ENCODE assay signal across 1 fruit fly cellular context in genomic region chr3R:10153957-10154685, dm6.
TF ChIP-seq lines count a peak whose summit lies in the region.

No protein-coding gene starts in this region.

TF ChIP-seq in whole organism, embryonic, 481 proteins besides CTCF, POLR2A, EP300 and RAD21 (continued from another document):
- peak; percentile 54; the same call in 2 of the 3 replicates for TF ChIP-seq B-H1 (GFP tag; IDR thresholded peaks at IDR 0.05; lab: Robert Waterston, UW)
- no peak for TF ChIP-seq Eip74EF (GFP tag; optimal IDR thresholded peaks at IDR 0.05; lab: Kevin White, UChicago)
- TF ChIP-seq seq (GFP tag; IDR thresholded peaks at IDR 0.05; lab: Robert Waterston, UW) = peak; percentile 19; the same call in 1 of the 2 replicates
- peak; percentile 28 for TF ChIP-seq CoRest (tag; optimal IDR thresholded peaks at IDR 0.05; lab: Kevin White, UChicago)
- TF ChIP-seq CG3281 (GFP tag; optimal IDR thresholded peaks at IDR 0.05; lab: Kevin White, UChicago) = peak; percentile 0
- peak; percentile 17 for TF ChIP-seq org-1 (GFP tag; optimal IDR thresholded peaks at IDR 0.05; lab: Kevin White, UChicago)
- TF ChIP-seq E2f2 (GFP tag; IDR thresholded peaks at IDR 0.05; lab: Robert Waterston, UW) = 0 out of 2 replicates have a peak, but pooled peaks have one; percentile 14
- no peak for TF ChIP-seq CG16863 (GFP tag; optimal IDR thresholded peaks at IDR 0.05; lab: Kevin White, UChicago)
- TF ChIP-seq unc-4 (GFP tag; IDR thresholded peaks at IDR 0.05; lab: Robert Waterston, UW; ENCODE audit: partially characterized antibody) = no peak
- TF ChIP-seq Dp (GFP tag; optimal IDR thresholded peaks at IDR 0.05; lab: Kevin White, UChicago) = no peak
- TF ChIP-seq BEAF-32 (GFP tag; optimal IDR thresholded peaks at IDR 0.05; lab: Kevin White, UChicago) = no peak
- peak; percentile 17 for TF ChIP-seq chn (GFP tag; optimal IDR thresholded peaks at IDR 0.05; lab: Kevin White, UChicago)
- TF ChIP-seq PHDP (tag; optimal IDR thresholded peaks at IDR 0.05; lab: Kevin White, UChicago) = peak; percentile 13
- 0 out of 4 replicates have a peak, but pooled peaks have one; percentile 8 for TF ChIP-seq chinmo (GFP tag; IDR thresholded peaks at IDR 0.05; lab: Robert Waterston, UW; ENCODE audit: partially characterized antibody)
- no peak for TF ChIP-seq Nf-YB (GFP tag; optimal IDR thresholded peaks at IDR 0.05; lab: Kevin White, UChicago)
- 0 out of 3 replicates have a peak, but pooled peaks have one; percentile 12 for TF ChIP-seq CG11695 (GFP tag; IDR thresholded peaks at IDR 0.05; lab: Robert Waterston, UW)
- peak; percentile 83 for TF ChIP-seq Drgx (GFP tag; IDR thresholded peaks at IDR 0.05; lab: Robert Waterston, UW)
- TF ChIP-seq CG5953 (GFP tag; IDR thresholded peaks at IDR 0.05; lab: Robert Waterston, UW) = peak; percentile 49; the same call in 1 of the 2 replicates
- TF ChIP-seq Elba2 (GFP tag; optimal IDR thresholded peaks at IDR 0.05; lab: Kevin White, UChicago) = no peak
- no peak for TF ChIP-seq cwo (GFP tag; optimal IDR thresholded peaks at IDR 0.05; lab: Kevin White, UChicago)
- peak; percentile 0 for TF ChIP-seq CG7786 (GFP tag; optimal IDR thresholded peaks at IDR 0.05; lab: Kevin White, UChicago)
- no peak for TF ChIP-seq CG18476 (GFP tag; optimal IDR thresholded peaks at IDR 0.05; lab: Kevin White, UChicago)
- TF ChIP-seq sd (tag; optimal IDR thresholded peaks at IDR 0.05; lab: Kevin White, UChicago) = no peak
- TF ChIP-seq Aef1 (GFP tag; IDR thresholded peaks at IDR 0.05; lab: Robert Waterston, UW) = peak; percentile 33; the same call in 1 of the 3 replicates
- TF ChIP-seq ci (GFP tag; IDR thresholded peaks at IDR 0.05; lab: Robert Waterston, UW) = 0 out of 3 replicates have a peak, but pooled peaks have one; percentile 67
- peak; percentile 15; the same call in 1 of the 2 replicates for TF ChIP-seq CG32767 (GFP tag; IDR thresholded peaks at IDR 0.05; lab: Robert Waterston, UW)
- no peak for TF ChIP-seq pan (optimal IDR thresholded peaks at IDR 0.05; lab: Kevin White, UChicago)
- TF ChIP-seq pan (GFP tag; optimal IDR thresholded peaks at IDR 0.05 in 1 of 2, IDR thresholded peaks at IDR 0.05 in 1 of 2) = peak in 1 of 2 experiments; percentile 67
- peak; percentile 48 for TF ChIP-seq CG6689 (GFP tag; IDR thresholded peaks at IDR 0.05; lab: Robert Waterston, UW)
- TF ChIP-seq CkIIα-i1 (GFP tag; IDR thresholded peaks at IDR 0.05; lab: Robert Waterston, UW) = no peak
- TF ChIP-seq Atf6 (GFP tag; IDR thresholded peaks at IDR 0.05; lab: Robert Waterston, UW) = peak; percentile 33; the same call in 1 of the 2 replicates
- peak; percentile 14 for TF ChIP-seq CG10979 (tag; optimal IDR thresholded peaks at IDR 0.05; lab: Kevin White, UChicago)
- TF ChIP-seq so (GFP tag; IDR thresholded peaks at IDR 0.05; lab: Robert Waterston, UW) = 0 out of 3 replicates have a peak, but pooled peaks have one; percentile 12
- peak; percentile 58 for TF ChIP-seq Sox102F (GFP tag; optimal IDR thresholded peaks at IDR 0.05; lab: Kevin White, UChicago)
- peak; percentile 62 for TF ChIP-seq CG15269 (tag; optimal IDR thresholded peaks at IDR 0.05; lab: Kevin White, UChicago)
- TF ChIP-seq CG1647 (GFP tag; optimal IDR thresholded peaks at IDR 0.05; lab: Kevin White, UChicago) = no peak
- no peak for TF ChIP-seq rib (GFP tag; IDR thresholded peaks at IDR 0.05; lab: Robert Waterston, UW)
- peak; percentile 39; the same call in 1 of the 2 replicates for TF ChIP-seq esg (GFP tag; conservative IDR thresholded peaks at IDR 0.05; lab: Robert Waterston, UW)
- no peak for TF ChIP-seq CG8359 (GFP tag; optimal IDR thresholded peaks at IDR 0.05; lab: Kevin White, UChicago; ENCODE audit: borderline replicate concordance)
- peak; percentile 58 for TF ChIP-seq Oli (tag; optimal IDR thresholded peaks at IDR 0.05; lab: Kevin White, UChicago)
- TF ChIP-seq ken (GFP tag; IDR thresholded peaks at IDR 0.05; lab: Robert Waterston, UW) = 0 out of 3 replicates have a peak, but pooled peaks have one; percentile 32
- TF ChIP-seq CG13424 (tag; optimal IDR thresholded peaks at IDR 0.05; lab: Kevin White, UChicago) = peak; percentile 35
- TF ChIP-seq CG5245 (GFP tag; optimal IDR thresholded peaks at IDR 0.05; lab: Kevin White, UChicago) = peak; percentile 6
- peak; percentile 41 for TF ChIP-seq CG12391 (tag; optimal IDR thresholded peaks at IDR 0.05; lab: Kevin White, UChicago)
- TF ChIP-seq stc (GFP tag; IDR thresholded peaks at IDR 0.05; lab: Robert Waterston, UW) = peak; percentile 24; the same call in 1 of the 2 replicates
- TF ChIP-seq CG10366 (GFP tag; IDR thresholded peaks at IDR 0.05; lab: Robert Waterston, UW) = peak; percentile 60; the same call in 1 of the 2 replicates
- TF ChIP-seq Stat92E (GFP tag; optimal IDR thresholded peaks at IDR 0.05; lab: Kevin White, UChicago) = no peak
- TF ChIP-seq lilli (GFP tag; optimal IDR thresholded peaks at IDR 0.05; lab: Kevin White, UChicago) = peak; percentile 15
- TF ChIP-seq Awh (GFP tag; IDR thresholded peaks at IDR 0.05; lab: Robert Waterston, UW) = 0 out of 2 replicates have a peak, but pooled peaks have one; percentile 24
- TF ChIP-seq CG1603 (tag; optimal IDR thresholded peaks at IDR 0.05; lab: Kevin White, UChicago) = peak; percentile 65
- TF ChIP-seq CG14050 (GFP tag; IDR thresholded peaks at IDR 0.05; lab: Robert Waterston, UW) = peak; percentile 38; the same call in 1 of the 3 replicates
- peak; percentile 18 for TF ChIP-seq Abd-B (GFP tag; optimal IDR thresholded peaks at IDR 0.05; lab: Kevin White, UChicago)
- TF ChIP-seq gem (tag; optimal IDR thresholded peaks at IDR 0.05; lab: Kevin White, UChicago) = peak; percentile 65
- peak; percentile 22 for TF ChIP-seq CG8388 (GFP tag; optimal IDR thresholded peaks at IDR 0.05; lab: Kevin White, UChicago)
- TF ChIP-seq bsh (GFP tag; optimal IDR thresholded peaks at IDR 0.05; lab: Kevin White, UChicago) = peak in 1 of 2 experiments; percentile 29
- peak; percentile 38; the same call in 2 of the 3 replicates for TF ChIP-seq tgo (GFP tag; IDR thresholded peaks at IDR 0.05; lab: Robert Waterston, UW)
- TF ChIP-seq nom (GFP tag; optimal IDR thresholded peaks at IDR 0.05; lab: Kevin White, UChicago) = no peak
- peak; percentile 65 for TF ChIP-seq dysf (GFP tag; IDR thresholded peaks at IDR 0.05; lab: Robert Waterston, UW)
- TF ChIP-seq run (tag; optimal IDR thresholded peaks at IDR 0.05; lab: Kevin White, UChicago) = peak; percentile 26
- TF ChIP-seq dmrt99B (tag; optimal IDR thresholded peaks at IDR 0.05; lab: Kevin White, UChicago) = peak; percentile 71
- TF ChIP-seq CG30020 (tag; optimal IDR thresholded peaks at IDR 0.05; lab: Kevin White, UChicago) = no peak
- no peak for TF ChIP-seq kah (GFP tag; optimal IDR thresholded peaks at IDR 0.05; lab: Kevin White, UChicago)
- TF ChIP-seq CG43689 (GFP tag; IDR thresholded peaks at IDR 0.05; lab: Robert Waterston, UW) = 0 out of 2 replicates have a peak, but pooled peaks have one; percentile 23
- TF ChIP-seq CG14441 (GFP tag; IDR thresholded peaks at IDR 0.05; lab: Robert Waterston, UW) = peak; percentile 69
- TF ChIP-seq Xrp1 (GFP tag; IDR thresholded peaks at IDR 0.05; lab: Robert Waterston, UW) = peak; percentile 59
- peak; percentile 5 for TF ChIP-seq Camta (GFP tag; optimal IDR thresholded peaks at IDR 0.05; lab: Kevin White, UChicago)
- no peak for TF ChIP-seq kay (GFP tag; optimal IDR thresholded peaks at IDR 0.05; lab: Kevin White, UChicago)
- TF ChIP-seq Blimp-1 (GFP tag; optimal IDR thresholded peaks at IDR 0.05; lab: Kevin White, UChicago) = peak; percentile 90
- 0 out of 3 replicates have a peak, but pooled peaks have one; percentile 10 for TF ChIP-seq otp (GFP tag; IDR thresholded peaks at IDR 0.05; lab: Robert Waterston, UW)
- TF ChIP-seq Asciz (GFP tag; optimal IDR thresholded peaks at IDR 0.05; lab: Kevin White, UChicago) = peak; percentile 9
- peak; percentile 58 for TF ChIP-seq H2.0 (GFP tag; IDR thresholded peaks at IDR 0.05; lab: Robert Waterston, UW)
- TF ChIP-seq sisA (GFP tag; IDR thresholded peaks at IDR 0.05; lab: Robert Waterston, UW) = peak; percentile 53
- peak; percentile 27; the same call in 1 of the 2 replicates for TF ChIP-seq slbo (GFP tag; IDR thresholded peaks at IDR 0.05; lab: Robert Waterston, UW)
- TF ChIP-seq sens (GFP tag; lab: Kevin White, UChicago) = peak; percentile 80
- peak; percentile 10 to 27 for TF ChIP-seq dpn (GFP tag; optimal IDR thresholded peaks at IDR 0.05; lab: Kevin White, UChicago)
- TF ChIP-seq hkb (optimal IDR thresholded peaks at IDR 0.05; lab: Kevin White, UChicago) = no peak
- TF ChIP-seq hkb (GFP tag; IDR thresholded peaks at IDR 0.05; lab: Robert Waterston, UW) = peak; percentile 63
- 0 out of 2 replicates have a peak, but pooled peaks have one; percentile 8 for TF ChIP-seq CG32772 (GFP tag; IDR thresholded peaks at IDR 0.05; lab: Robert Waterston, UW)
- TF ChIP-seq cato (GFP tag; optimal IDR thresholded peaks at IDR 0.05; lab: Kevin White, UChicago; ENCODE audit: borderline replicate concordance) = no peak
- TF ChIP-seq CG14014 (GFP tag; IDR thresholded peaks at IDR 0.05; lab: Robert Waterston, UW) = peak; percentile 49; the same call in 1 of the 2 replicates
- peak; percentile 37; the same call in 1 of the 2 replicates for TF ChIP-seq ranshi (GFP tag; IDR thresholded peaks at IDR 0.05; lab: Robert Waterston, UW)
- TF ChIP-seq H15 (GFP tag; IDR thresholded peaks at IDR 0.05; lab: Robert Waterston, UW) = 0 out of 3 replicates have a peak, but pooled peaks have one; percentile 57
- peak; percentile 22; the same call in 1 of the 2 replicates for TF ChIP-seq vvl (GFP tag; IDR thresholded peaks at IDR 0.05; lab: Robert Waterston, UW)
- TF ChIP-seq row (GFP tag; IDR thresholded peaks at IDR 0.05; lab: Robert Waterston, UW) = peak; percentile 65
- peak; percentile 34 for TF ChIP-seq phol (tag; optimal IDR thresholded peaks at IDR 0.05; lab: Kevin White, UChicago)
- 0 out of 2 replicates have a peak, but pooled peaks have one; percentile 19 for TF ChIP-seq Rfx (GFP tag; IDR thresholded peaks at IDR 0.05; lab: Robert Waterston, UW)
- peak; percentile 23; the same call in 1 of the 2 replicates for TF ChIP-seq Oaz (GFP tag; IDR thresholded peaks at IDR 0.05; lab: Robert Waterston, UW)
- peak; percentile 39; the same call in 1 of the 2 replicates for TF ChIP-seq HLH3B (GFP tag; IDR thresholded peaks at IDR 0.05; lab: Robert Waterston, UW)
- no peak for TF ChIP-seq scrt (GFP tag; optimal IDR thresholded peaks at IDR 0.05; lab: Kevin White, UChicago)
- 0 out of 2 replicates have a peak, but pooled peaks have one; percentile 40 for TF ChIP-seq lmd (GFP tag; IDR thresholded peaks at IDR 0.05; lab: Robert Waterston, UW)
- peak; percentile 16; the same call in 1 of the 2 replicates for TF ChIP-seq CG4730 (GFP tag; IDR thresholded peaks at IDR 0.05; lab: Robert Waterston, UW)
- TF ChIP-seq Med (GFP tag; lab: Kevin White, UChicago) = peak; percentile 53
- TF ChIP-seq Ptx1 (GFP tag; IDR thresholded peaks at IDR 0.05; lab: Robert Waterston, UW) = peak; percentile 67
- peak; percentile 34; the same call in 1 of the 2 replicates for TF ChIP-seq Ada2b (GFP tag; IDR thresholded peaks at IDR 0.05; lab: Robert Waterston, UW)
- peak; percentile 65 for TF ChIP-seq CG17328 (GFP tag; IDR thresholded peaks at IDR 0.05; lab: Robert Waterston, UW)
- no peak for TF ChIP-seq CG8765 (GFP tag; IDR thresholded peaks at IDR 0.05; lab: Robert Waterston, UW)
- peak; percentile 34 for TF ChIP-seq HHEX (GFP tag; optimal IDR thresholded peaks at IDR 0.05; lab: Kevin White, UChicago)
- TF ChIP-seq tio (GFP tag; optimal IDR thresholded peaks at IDR 0.05; lab: Kevin White, UChicago) = peak; percentile 3
- no peak for TF ChIP-seq prd (optimal IDR thresholded peaks at IDR 0.05; lab: Kevin White, UChicago)
- TF ChIP-seq prd (GFP tag; IDR thresholded peaks at IDR 0.05; lab: Robert Waterston, UW) = peak; percentile 67
- TF ChIP-seq Fer1 (GFP tag; optimal IDR thresholded peaks at IDR 0.05; lab: Kevin White, UChicago) = peak; percentile 33
- 0 out of 3 replicates have a peak, but pooled peaks have one; percentile 24 for TF ChIP-seq CG34422 (GFP tag; IDR thresholded peaks at IDR 0.05; lab: Robert Waterston, UW)
- TF ChIP-seq crp (GFP tag; optimal IDR thresholded peaks at IDR 0.05; lab: Kevin White, UChicago) = no peak
- peak; percentile 17 for TF ChIP-seq CG12659 (GFP tag; optimal IDR thresholded peaks at IDR 0.05; lab: Kevin White, UChicago)
- no peak for TF ChIP-seq gcm (GFP tag; optimal IDR thresholded peaks at IDR 0.05; lab: Kevin White, UChicago)
- no peak for TF ChIP-seq unpg (GFP tag; optimal IDR thresholded peaks at IDR 0.05; lab: Kevin White, UChicago)
- TF ChIP-seq CG6254 (GFP tag; optimal IDR thresholded peaks at IDR 0.05; lab: Kevin White, UChicago) = peak; percentile 54
- peak; percentile 13; the same call in 1 of the 3 replicates for TF ChIP-seq ase (GFP tag; IDR thresholded peaks at IDR 0.05; lab: Robert Waterston, UW)
- TF ChIP-seq Pdp1 (GFP tag; optimal IDR thresholded peaks at IDR 0.05; lab: Kevin White, UChicago) = peak in 1 of 2 experiments; percentile 23
- TF ChIP-seq CG7372 (GFP tag; IDR thresholded peaks at IDR 0.05; lab: Robert Waterston, UW) = no peak
- TF ChIP-seq Xbp1 (GFP tag; optimal IDR thresholded peaks at IDR 0.05; lab: Kevin White, UChicago) = peak; percentile 52
- peak; percentile 48; the same call in 1 of the 2 replicates for TF ChIP-seq sob (GFP tag; IDR thresholded peaks at IDR 0.05; lab: Robert Waterston, UW)
- TF ChIP-seq pnt (GFP tag; optimal IDR thresholded peaks at IDR 0.05; lab: Kevin White, UChicago) = peak; percentile 17
